Worm (Caenorhabditis elegans): Measurements from ENCODE around the gene K04A8.1.

K04A8.1 gene

DNA sequence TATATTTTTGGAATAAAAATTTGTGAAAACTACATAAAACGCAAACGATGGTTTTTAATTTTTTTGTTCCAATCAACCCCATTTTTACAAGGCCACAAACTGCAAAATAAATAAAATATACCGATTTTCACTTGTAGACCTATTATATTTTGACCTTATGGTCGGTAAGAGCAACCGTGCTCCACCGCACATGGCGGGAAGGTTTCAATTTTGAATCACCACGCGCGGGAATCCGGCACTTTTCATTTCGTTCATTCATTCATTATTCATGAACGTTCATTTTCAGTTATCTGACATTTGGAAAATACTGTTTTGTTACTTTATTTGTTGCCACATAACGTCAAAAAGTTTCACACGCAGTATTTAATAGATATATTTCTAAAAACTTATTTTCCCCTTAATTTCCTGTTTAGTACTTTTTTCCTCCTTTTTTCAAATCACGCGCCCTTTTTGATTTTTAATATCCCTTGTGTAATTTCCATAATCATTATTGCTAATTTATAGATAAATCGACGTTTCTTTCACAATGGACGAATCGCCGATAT is 27.6 kb downstream of the K04A8.1 start, which contains the start of gene hcp-1:
TSS of gene hcp-1 (plus strand) at position 495 of the 545 bp plus-strand sequence.
- TF ChIP-seq cog-1 (tag; optimal IDR thresholded peaks at IDR 0.05) = no peak
- TF ChIP-seq ztf-29 (GFP tag; IDR thresholded peaks at IDR 0.05) = no peak
- TF ChIP-seq ztf-23 (GFP tag; IDR thresholded peaks at IDR 0.05) = no peak
- TF ChIP-seq flt-1 (GFP tag; IDR thresholded peaks at IDR 0.05) = no peak
- no peak for TF ChIP-seq T22C8.4 (GFP tag; IDR thresholded peaks at IDR 0.05)
- no peak for TF ChIP-seq med-1 (GFP tag; optimal IDR thresholded peaks at IDR 0.05; ENCODE audit: insufficient read depth)
- no peak for TF ChIP-seq ref-1 (GFP tag; conservative IDR thresholded peaks at IDR 0.05)
- TF ChIP-seq klf-2 (GFP tag; conservative IDR thresholded peaks at IDR 0.05) = no peak
- TF ChIP-seq tab-1 (GFP tag; IDR thresholded peaks at IDR 0.05) = no peak

DNA sequence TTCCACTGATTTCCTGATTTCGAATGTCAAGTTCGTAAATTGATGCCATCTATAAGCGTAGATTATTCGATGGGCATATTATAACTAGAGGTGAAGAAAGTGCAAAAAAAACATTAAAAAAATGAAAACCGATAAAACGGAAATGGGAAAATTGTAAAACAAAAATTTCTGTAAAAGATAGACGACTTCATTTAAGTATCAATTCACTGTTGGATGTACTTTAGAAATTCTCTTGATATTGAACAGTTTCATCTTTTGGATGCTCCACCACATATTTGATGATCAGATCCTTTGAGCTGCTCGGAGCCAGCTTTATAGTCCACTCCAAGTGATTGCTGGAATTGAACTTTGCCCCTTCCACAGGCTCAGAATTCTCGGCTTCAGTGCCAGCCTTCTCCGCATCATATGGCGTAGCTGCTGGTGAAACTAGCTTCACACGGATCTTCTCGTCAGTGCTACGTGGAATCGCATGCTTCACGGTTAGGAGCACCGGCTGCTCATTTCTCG is 36.5 kb downstream of the K04A8.1 start, which contains the start of gene ZK1055.6:
TSS of gene ZK1055.6 (minus strand) at position 51 of the 507 bp plus-strand sequence.
- TF ChIP-seq cog-1 (tag; optimal IDR thresholded peaks at IDR 0.05) (no peak), ztf-29 (GFP tag; IDR thresholded peaks at IDR 0.05) (no peak), T22C8.4 (GFP tag; IDR thresholded peaks at IDR 0.05) (no peak), tab-1 (GFP tag; IDR thresholded peaks at IDR 0.05) (no peak), med-1 (GFP tag; optimal IDR thresholded peaks at IDR 0.05; ENCODE audit: insufficient read depth) (no peak), klf-2 (GFP tag; conservative IDR thresholded peaks at IDR 0.05) (no peak), flt-1 (GFP tag; IDR thresholded peaks at IDR 0.05) (no peak), ztf-23 (GFP tag; IDR thresholded peaks at IDR 0.05) (no peak), ref-1 (GFP tag; conservative IDR thresholded peaks at IDR 0.05) (no peak)

DNA sequence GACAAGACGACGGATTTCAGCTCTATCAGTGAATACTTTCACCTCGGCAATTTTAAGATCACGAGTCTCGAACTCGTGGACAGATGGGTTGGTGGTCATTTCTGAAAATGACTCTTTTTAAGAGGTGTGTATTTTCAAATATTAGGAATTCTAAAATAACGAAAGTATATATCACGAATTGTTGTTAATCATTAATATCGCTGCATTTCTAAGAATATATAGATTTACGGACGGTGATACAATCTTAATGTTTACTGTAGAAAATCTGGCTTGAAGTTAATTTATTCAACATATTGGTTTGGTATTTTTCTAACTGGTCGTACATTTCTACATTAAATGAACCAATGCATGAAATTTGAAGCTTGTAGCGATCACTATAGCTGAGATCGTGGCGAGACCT is 39.1 kb downstream of the K04A8.1 start, which contains the start of gene ZK1055.7:
TSS of gene ZK1055.7 (minus strand) at position 101 of the 400 bp plus-strand sequence.
- TF ChIP-seq ztf-29 (GFP tag; IDR thresholded peaks at IDR 0.05) (no peak), T22C8.4 (GFP tag; IDR thresholded peaks at IDR 0.05) (no peak), ztf-23 (GFP tag; IDR thresholded peaks at IDR 0.05) (no peak), cog-1 (tag; optimal IDR thresholded peaks at IDR 0.05) (no peak), flt-1 (GFP tag; IDR thresholded peaks at IDR 0.05) (no peak)

DNA sequence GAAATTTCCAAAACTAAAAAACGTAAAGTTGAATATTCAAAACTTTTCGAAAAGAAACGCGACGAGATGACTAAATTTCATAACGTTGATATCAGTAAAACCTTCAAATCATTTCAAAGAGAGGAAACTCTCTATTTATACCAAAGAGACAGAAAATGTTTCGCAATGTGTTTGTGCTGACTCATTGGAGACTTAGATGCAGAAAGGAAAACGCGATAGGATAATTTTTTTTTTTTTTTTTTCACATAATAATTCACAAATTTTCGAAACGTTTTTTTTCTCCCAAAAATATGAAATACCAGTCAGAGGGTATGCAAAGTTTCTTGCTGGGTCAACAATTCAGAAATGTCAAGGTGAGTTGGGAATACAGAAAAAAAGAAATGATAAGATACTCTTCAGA is 40.1 kb downstream of the K04A8.1 start:
- TF ChIP-seq flt-1 (GFP tag; IDR thresholded peaks at IDR 0.05) = no peak

DNA sequence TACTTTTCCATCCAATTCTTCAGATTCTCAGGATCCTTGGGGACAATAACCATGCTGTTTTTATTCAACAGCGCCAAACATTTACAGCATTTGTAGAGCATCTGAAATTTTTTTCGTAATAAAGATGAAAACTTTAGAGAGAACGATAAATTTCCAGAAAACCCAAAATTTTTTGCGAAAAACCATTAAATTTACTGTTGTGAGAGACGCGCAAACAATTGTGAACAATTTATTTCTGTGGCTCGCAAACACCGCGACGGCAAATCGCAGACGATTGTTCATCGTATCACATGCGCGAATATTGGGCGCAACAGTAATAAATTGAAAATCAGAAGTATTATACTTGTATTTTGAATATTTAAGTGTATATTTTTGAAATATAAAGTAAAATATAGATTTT is 44.9 kb downstream of the K04A8.1 start, which contains the start of gene gon-14:
TSS of gene gon-14 (minus strand) at position 101 of the 400 bp plus-strand sequence.
- TF ChIP-seq med-1 (GFP tag; optimal IDR thresholded peaks at IDR 0.05; ENCODE audit: insufficient read depth) = no peak
- TF ChIP-seq tab-1 (GFP tag; IDR thresholded peaks at IDR 0.05) = no peak
- TF ChIP-seq ztf-23 (GFP tag; IDR thresholded peaks at IDR 0.05) = no peak

DNA sequence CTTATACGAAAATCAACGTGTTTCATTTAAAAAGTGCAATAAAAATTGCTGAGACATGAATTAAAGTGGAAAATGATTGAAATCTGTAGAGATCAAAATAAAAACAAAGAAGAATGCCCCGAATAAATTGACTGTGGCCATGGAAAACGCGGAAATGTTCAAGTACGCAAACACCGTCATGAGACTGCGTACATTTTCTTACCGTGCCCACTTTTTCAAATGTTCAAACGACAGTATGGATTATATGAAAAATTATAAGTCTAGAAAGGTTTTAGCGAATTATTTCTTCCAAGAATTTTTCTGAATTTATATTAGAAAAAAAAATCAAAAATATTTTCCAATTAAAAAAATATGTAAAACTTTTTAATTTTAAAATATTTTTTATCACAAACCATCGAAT is 45.4 kb downstream of the K04A8.1 start:
- TF ChIP-seq flt-1 (GFP tag; IDR thresholded peaks at IDR 0.05) (no peak), tab-1 (GFP tag; IDR thresholded peaks at IDR 0.05) (no peak), cog-1 (tag; optimal IDR thresholded peaks at IDR 0.05) (no peak), ztf-23 (GFP tag; IDR thresholded peaks at IDR 0.05) (no peak), med-1 (GFP tag; optimal IDR thresholded peaks at IDR 0.05; ENCODE audit: insufficient read depth) (no peak), T22C8.4 (GFP tag; IDR thresholded peaks at IDR 0.05) (no peak), ztf-29 (GFP tag; IDR thresholded peaks at IDR 0.05) (no peak), ref-1 (GFP tag; conservative IDR thresholded peaks at IDR 0.05) (no peak), klf-2 (GFP tag; conservative IDR thresholded peaks at IDR 0.05) (no peak)

DNA sequence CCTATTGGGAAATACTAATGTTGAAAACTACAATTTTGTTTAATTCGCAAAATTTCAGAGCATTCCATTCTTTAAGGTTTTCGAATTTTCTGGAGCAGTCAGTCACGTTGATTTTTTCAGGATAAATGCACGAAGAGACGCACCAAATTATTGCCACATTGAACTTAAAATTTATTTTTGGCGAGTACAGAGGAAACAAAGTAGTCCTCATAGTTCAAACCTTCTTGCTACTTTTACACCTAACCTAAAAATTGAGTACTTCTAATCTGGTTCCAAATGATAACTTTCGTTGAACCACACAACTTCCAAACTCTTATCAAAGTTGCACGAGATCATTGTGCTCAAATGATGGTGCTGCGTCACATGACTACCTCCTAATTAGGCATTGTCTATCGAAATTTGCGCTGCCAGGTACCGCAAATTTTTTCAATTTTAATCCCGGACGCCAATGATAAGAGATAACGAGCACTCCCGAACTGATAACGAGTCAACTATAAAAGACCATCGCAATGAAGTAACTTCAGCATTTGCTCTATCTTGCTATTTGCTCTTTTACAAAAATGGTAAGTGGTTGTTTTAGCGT is 48.1 kb downstream of the K04A8.1 start, which contains the start of gene cpr-4:
TSS of gene cpr-4 (plus strand) at position 523 of the 583 bp plus-strand sequence.
- TF ChIP-seq tab-1 (GFP tag; IDR thresholded peaks at IDR 0.05) = no peak
- no peak for TF ChIP-seq flt-1 (GFP tag; IDR thresholded peaks at IDR 0.05)
- TF ChIP-seq ztf-23 (GFP tag; IDR thresholded peaks at IDR 0.05) = no peak
- TF ChIP-seq med-1 (GFP tag; optimal IDR thresholded peaks at IDR 0.05; ENCODE audit: insufficient read depth) = no peak
- no peak for TF ChIP-seq cog-1 (tag; optimal IDR thresholded peaks at IDR 0.05)
- TF ChIP-seq klf-2 (GFP tag; conservative IDR thresholded peaks at IDR 0.05) = no peak
- no peak for TF ChIP-seq ref-1 (GFP tag; conservative IDR thresholded peaks at IDR 0.05)
- TF ChIP-seq ztf-29 (GFP tag; IDR thresholded peaks at IDR 0.05) = no peak
- no peak for TF ChIP-seq T22C8.4 (GFP tag; IDR thresholded peaks at IDR 0.05)

DNA sequence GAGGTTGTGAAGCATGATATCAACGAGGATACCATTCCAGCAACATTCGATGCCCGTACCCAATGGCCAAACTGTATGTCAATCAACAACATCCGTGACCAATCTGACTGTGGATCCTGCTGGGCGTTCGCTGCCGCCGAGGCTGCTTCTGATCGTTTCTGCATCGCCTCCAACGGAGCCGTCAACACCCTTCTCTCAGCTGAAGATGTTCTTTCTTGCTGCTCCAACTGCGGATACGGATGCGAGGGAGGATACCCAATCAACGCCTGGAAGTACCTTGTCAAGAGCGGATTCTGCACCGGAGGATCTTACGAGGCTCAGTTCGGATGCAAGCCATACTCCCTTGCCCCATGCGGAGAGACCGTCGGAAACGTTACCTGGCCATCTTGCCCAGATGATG is 48.8 kb downstream of the K04A8.1 start:
- TF ChIP-seq med-1 (GFP tag; optimal IDR thresholded peaks at IDR 0.05; ENCODE audit: insufficient read depth) (no peak), klf-2 (GFP tag; conservative IDR thresholded peaks at IDR 0.05) (no peak), T22C8.4 (GFP tag; IDR thresholded peaks at IDR 0.05) (no peak), ztf-29 (GFP tag; IDR thresholded peaks at IDR 0.05) (no peak), cog-1 (tag; optimal IDR thresholded peaks at IDR 0.05) (no peak), ref-1 (GFP tag; conservative IDR thresholded peaks at IDR 0.05) (no peak), ztf-23 (GFP tag; IDR thresholded peaks at IDR 0.05) (no peak), tab-1 (GFP tag; IDR thresholded peaks at IDR 0.05) (no peak), flt-1 (GFP tag; IDR thresholded peaks at IDR 0.05) (no peak)

DNA sequence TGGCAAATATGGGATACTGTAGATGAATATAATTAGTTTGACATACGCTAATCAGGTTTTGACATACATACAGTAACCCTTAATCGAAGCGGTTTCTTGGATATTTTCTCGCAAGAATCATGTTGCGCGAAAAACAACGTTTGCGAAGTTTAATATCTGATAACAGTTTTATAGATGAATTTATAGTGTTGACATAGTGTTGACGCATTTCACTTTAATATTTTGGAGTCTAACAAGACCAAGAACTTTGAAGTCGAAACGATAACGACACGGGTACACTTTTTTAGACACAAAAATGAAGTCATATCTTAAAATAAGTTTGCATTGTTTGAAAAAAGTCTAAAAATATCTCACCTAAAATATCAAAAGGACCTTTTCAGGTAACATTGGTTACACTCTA is 50.2 kb downstream of the K04A8.1 start:
- TF ChIP-seq cog-1 (tag; optimal IDR thresholded peaks at IDR 0.05) (no peak), T22C8.4 (GFP tag; IDR thresholded peaks at IDR 0.05) (no peak), med-1 (GFP tag; optimal IDR thresholded peaks at IDR 0.05; ENCODE audit: insufficient read depth) (no peak), flt-1 (GFP tag; IDR thresholded peaks at IDR 0.05) (no peak), tab-1 (GFP tag; IDR thresholded peaks at IDR 0.05) (no peak), ref-1 (GFP tag; conservative IDR thresholded peaks at IDR 0.05) (no peak), klf-2 (GFP tag; conservative IDR thresholded peaks at IDR 0.05) (no peak), ztf-29 (GFP tag; IDR thresholded peaks at IDR 0.05) (no peak), ztf-23 (GFP tag; IDR thresholded peaks at IDR 0.05) (no peak)
